Fruit fly (Drosophila melanogaster) whole organism, embryonic: ENCODE measurements around the gene ClpP.

Experiments
- CG1024 ChIP-seq: fragments of 200-800 bp; sonication (Bioruptor generic); IDR thresholded peaks from 2 replicates; pipeline ENCODE4 v1.3.6; 2022; ENCODE audit warnings: missing biosample characterization, missing genetic modification characterization
- CG12104 ChIP-seq: fragments of 200-800 bp; sonication (Bioruptor generic); optimal IDR thresholded peaks from 3 replicates; lab custom pipeline; 2016; ENCODE audit warnings: missing biosample characterization, missing genetic modification characterization
- CG1233 ChIP-seq: fragments of 200-800 bp; sonication (Bioruptor generic); optimal IDR thresholded peaks from 4 replicates; lab custom pipeline; 2018; ENCODE audit warnings: missing biosample characterization, mild to moderate bottlenecking, missing genetic modification characterization
- CG12391 ChIP-seq: fragments of 200-800 bp; sonication (Bioruptor generic); optimal IDR thresholded peaks from 3 replicates; lab custom pipeline; 2018; ENCODE audit warnings: missing biosample characterization, mild to moderate bottlenecking, missing genetic modification characterization, moderate library complexity
- CG13287 ChIP-seq: fragments of 200-800 bp; sonication (Bioruptor generic); IDR thresholded peaks from 2 replicates; pipeline ENCODE4 v1.3.6; 2022; ENCODE audit warnings: missing biosample characterization, missing genetic modification characterization; ENCODE audit not compliant: partially characterized antibody
- CG15514 ChIP-seq: fragments of 200-800 bp; sonication (Bioruptor generic); optimal IDR thresholded peaks from 3 replicates; lab custom pipeline; 2017; ENCODE audit warnings: missing biosample characterization, missing genetic modification characterization, mild to moderate bottlenecking, moderate library complexity, missing genetic modification reagents
- CG2116 ChIP-seq: fragments of 200-800 bp; sonication (Bioruptor generic); optimal IDR thresholded peaks from 3 replicates; lab custom pipeline; 2018; ENCODE audit warnings: missing biosample characterization, mild to moderate bottlenecking, missing genetic modification characterization
- CG34376 ChIP-seq: fragments of 200-800 bp; sonication (Bioruptor generic); optimal IDR thresholded peaks from 2 replicates; lab custom pipeline; 2018; ENCODE audit warnings: missing biosample characterization, mild to moderate bottlenecking, missing genetic modification characterization
- CG34422 ChIP-seq: fragments of 200-800 bp; sonication (Bioruptor generic); IDR thresholded peaks from 3 replicates; pipeline ENCODE4 v1.3.6; 2022; ENCODE audit warnings: missing biosample characterization, missing genetic modification characterization
- CG4730 ChIP-seq: fragments of 200-800 bp; sonication (Bioruptor generic); IDR thresholded peaks from 2 replicates; pipeline ENCODE4 v1.3.6; 2022; ENCODE audit warnings: missing biosample characterization, missing genetic modification characterization
- CG4854 ChIP-seq: fragments of 200-800 bp; sonication (Bioruptor generic); optimal IDR thresholded peaks from 2 replicates; lab custom pipeline; 2016; ENCODE audit warnings: missing biosample characterization, missing genetic modification characterization, inconsistent platforms
- CG6813 ChIP-seq: fragments of 200-800 bp; sonication (Bioruptor generic); optimal IDR thresholded peaks from 2 replicates; lab custom pipeline; 2017; ENCODE audit warnings: missing biosample characterization, missing genetic modification characterization, mild to moderate bottlenecking, moderate library complexity, missing genetic modification reagents
- CG8290 ChIP-seq, 3 experiments: fragments of 200-800 bp; sonication (Bioruptor generic); optimal IDR thresholded peaks; 2 replicates each; lab custom pipeline; 2016 to 2019; ENCODE audit warnings: missing biosample characterization in 3 of 3, missing genetic modification characterization in 3 of 3, mild to moderate bottlenecking in 2 of 3, moderate library complexity in 1 of 3
- CG8765 ChIP-seq: fragments of 200-800 bp; sonication (Bioruptor generic); IDR thresholded peaks from 2 replicates; pipeline ENCODE4 v1.3.6; 2022; ENCODE audit warnings: missing biosample characterization, missing genetic modification characterization
- CTCF ChIP-seq: fragments of 200-800 bp; sonication (Bioruptor generic); optimal IDR thresholded peaks from 2 replicates; lab custom pipeline; 2017; ENCODE audit warnings: missing biosample characterization, mild to moderate bottlenecking, missing genetic modification characterization, moderate library complexity
- Camta ChIP-seq: fragments of 200-800 bp; sonication (Bioruptor generic); optimal IDR thresholded peaks from 2 replicates; lab custom pipeline; 2016; ENCODE audit warnings: missing biosample characterization, missing genetic modification characterization
- ERR ChIP-seq: fragments of 200-800 bp; sonication (Bioruptor generic); optimal IDR thresholded peaks from 2 replicates; lab custom pipeline; 2016; ENCODE audit warnings: missing biosample characterization, missing genetic modification characterization
- Elba2 ChIP-seq: fragments of 200-800 bp; sonication (Bioruptor generic); optimal IDR thresholded peaks from 3 replicates; lab custom pipeline; 2016; ENCODE audit warnings: missing biosample characterization, missing genetic modification characterization
- H2.0 ChIP-seq: fragments of 200-800 bp; sonication (Bioruptor generic); IDR thresholded peaks from 2 replicates; pipeline ENCODE4 v1.3.6; 2022; ENCODE audit warnings: missing biosample characterization, missing genetic modification characterization
- MBD-R2 ChIP-seq: fragments of 200-800 bp; sonication (Bioruptor generic); IDR thresholded peaks from 2 replicates; pipeline ENCODE4 v1.3.6; 2022; ENCODE audit warnings: missing biosample characterization, missing genetic modification characterization
- MESR4 ChIP-seq: fragments of 200-800 bp; sonication (Bioruptor generic); optimal IDR thresholded peaks from 2 replicates; lab custom pipeline; 2018; ENCODE audit warnings: missing biosample characterization, mild to moderate bottlenecking, missing genetic modification characterization, moderate library complexity
- NK7.1 ChIP-seq: fragments of 200-800 bp; sonication (Bioruptor generic); optimal IDR thresholded peaks from 3 replicates; lab custom pipeline; 2016; ENCODE audit warnings: missing biosample characterization, missing genetic modification characterization
- Nf-YA ChIP-seq: fragments of 200-800 bp; sonication (Bioruptor generic); IDR thresholded peaks from 2 replicates; pipeline ENCODE4 v1.3.6; 2022; ENCODE audit warnings: missing biosample characterization, missing genetic modification characterization
- NfI ChIP-seq: fragments of 200-800 bp; sonication (Bioruptor generic); optimal IDR thresholded peaks from 3 replicates; lab custom pipeline; 2018; ENCODE audit warnings: missing biosample characterization, mild to moderate bottlenecking, missing genetic modification characterization, moderate library complexity
- Sry-β ChIP-seq: fragments of 200-800 bp; sonication (Bioruptor generic); optimal IDR thresholded peaks from 2 replicates; lab custom pipeline; 2018; ENCODE audit warnings: missing biosample characterization, mild to moderate bottlenecking, missing genetic modification characterization, moderate library complexity
- TFAM ChIP-seq: fragments of 200-800 bp; sonication (Bioruptor generic); optimal IDR thresholded peaks from 2 replicates; lab custom pipeline; 2017; ENCODE audit warnings: missing biosample characterization, missing genetic modification characterization, inconsistent platforms
- Tbp ChIP-seq: fragments of >200 bp; optimal IDR thresholded peaks from 2 replicates; lab custom pipeline; 2018; ENCODE audit warnings: missing biosample characterization, missing genetic modification characterization
- Usf ChIP-seq: fragments of 200-800 bp; sonication (Bioruptor generic); optimal IDR thresholded peaks from 2 replicates; lab custom pipeline; 2017; ENCODE audit warnings: missing genotype, missing biosample characterization, missing genetic modification characterization
- ara ChIP-seq: fragments of 200-800 bp; sonication (Bioruptor generic); IDR thresholded peaks from 2 replicates; pipeline ENCODE4 v1.3.6; 2022; ENCODE audit warnings: missing biosample characterization, missing genetic modification characterization
- az2 ChIP-seq: fragments of 200-800 bp; sonication (Bioruptor generic); optimal IDR thresholded peaks from 3 replicates; lab custom pipeline; 2016; ENCODE audit warnings: missing biosample characterization, missing genetic modification characterization
- dysf ChIP-seq: fragments of 200-800 bp; sonication (Bioruptor generic); IDR thresholded peaks from 3 replicates; pipeline ENCODE4 v1.3.6; 2022; ENCODE audit warnings: missing biosample characterization, missing genetic modification characterization
- eve ChIP-seq, 2 experiments: fragments of >200 bp; optimal IDR thresholded peaks; 2 replicates each; lab custom pipeline; 2017; ENCODE audit warnings: missing biosample characterization in 2 of 2, missing genetic modification characterization in 2 of 2
- exex ChIP-seq: fragments of 200-800 bp; sonication (Bioruptor generic); optimal IDR thresholded peaks from 4 replicates; lab custom pipeline; 2018; ENCODE audit warnings: missing biosample characterization, mild to moderate bottlenecking, missing genetic modification characterization, moderate library complexity
- fd3F ChIP-seq: fragments of 200-800 bp; sonication (Bioruptor generic); optimal IDR thresholded peaks from 2 replicates; lab custom pipeline; 2018; ENCODE audit warnings: missing biosample characterization, mild to moderate bottlenecking, missing genetic modification characterization, moderate library complexity
- fu2 ChIP-seq: fragments of 200-800 bp; sonication (Bioruptor generic); optimal IDR thresholded peaks from 2 replicates; lab custom pipeline; 2016; ENCODE audit warnings: missing biosample characterization, missing genetic modification characterization
- insv ChIP-seq, 2 experiments: fragments of 200-800 bp; sonication (Bioruptor generic); optimal IDR thresholded peaks; 3 replicates each; lab custom pipeline; 2016 to 2018; ENCODE audit warnings: missing biosample characterization in 2 of 2, missing genetic modification characterization in 2 of 2
- kah ChIP-seq: fragments of 200-800 bp; sonication (Bioruptor generic); optimal IDR thresholded peaks from 2 replicates; lab custom pipeline; 2018; ENCODE audit warnings: missing biosample characterization, mild to moderate bottlenecking, missing genetic modification characterization
- kni ChIP-seq: fragments of 200-800 bp; sonication (Bioruptor generic); optimal IDR thresholded peaks from 3 replicates; lab custom pipeline; 2017; ENCODE audit warnings: mild to moderate bottlenecking, missing biosample characterization, missing genetic modification reagents, missing genetic modification characterization
- nau ChIP-seq: fragments of 200-800 bp; sonication (Bioruptor generic); optimal IDR thresholded peaks from 3 replicates; lab custom pipeline; 2017; ENCODE audit warnings: missing biosample characterization, mild to moderate bottlenecking, missing genetic modification characterization, missing genetic modification reagents
- nom ChIP-seq: fragments of 200-800 bp; sonication (Bioruptor generic); optimal IDR thresholded peaks from 2 replicates; lab custom pipeline; 2017; ENCODE audit warnings: missing biosample characterization, missing genetic modification characterization, mild to moderate bottlenecking, moderate library complexity, missing genetic modification reagents
- pb ChIP-seq: fragments of 200-800 bp; sonication (Bioruptor generic); optimal IDR thresholded peaks from 3 replicates; lab custom pipeline; 2016; ENCODE audit warnings: missing biosample characterization, missing genetic modification characterization
- pnt ChIP-seq: fragments of 200-800 bp; sonication (Bioruptor generic); optimal IDR thresholded peaks from 3 replicates; lab custom pipeline; 2016; ENCODE audit warnings: missing biosample characterization, missing genetic modification characterization
- row ChIP-seq: fragments of 200-800 bp; sonication (Bioruptor generic); IDR thresholded peaks from 3 replicates; pipeline ENCODE4 v1.3.6; 2022; ENCODE audit warnings: missing biosample characterization, missing genetic modification characterization
- sd ChIP-seq: fragments of 200-800 bp; sonication (Bioruptor generic); optimal IDR thresholded peaks from 3 replicates; lab custom pipeline; 2018; ENCODE audit warnings: missing biosample characterization, mild to moderate bottlenecking, missing genetic modification characterization, moderate library complexity
- sima ChIP-seq: fragments of 200-800 bp; sonication (Bioruptor generic); optimal IDR thresholded peaks from 2 replicates; lab custom pipeline; 2016; ENCODE audit warnings: missing biosample characterization, missing genetic modification characterization
- sna ChIP-seq: fragments of 200-800 bp; sonication (Bioruptor generic); IDR thresholded peaks from 2 replicates; pipeline ENCODE4 v1.3.6; 2022; ENCODE audit warnings: missing biosample characterization, missing genetic modification characterization; ENCODE audit not compliant: partially characterized antibody
- stwl ChIP-seq: fragments of 200-800 bp; sonication (Bioruptor generic); optimal IDR thresholded peaks from 3 replicates; lab custom pipeline; 2018; ENCODE audit warnings: missing biosample characterization, mild to moderate bottlenecking, missing genetic modification characterization, moderate library complexity
- ttk ChIP-seq: fragments of 200-800 bp; sonication (Bioruptor generic); IDR thresholded peaks from 2 replicates; pipeline ENCODE4 v2.1.2; 2022; ENCODE audit warnings: missing biosample characterization, missing genetic modification characterization

The ClpP gene

dm6 chr2L:10393467-10393866 lies 36.9 kb downstream of the ClpP start (continued):
- TF ChIP-seq CG1024 (GFP tag; lab: Robert Waterston, UW), result no peak
- TF ChIP-seq sima (GFP tag; lab: Kevin White, UChicago), result no peak
- TF ChIP-seq CG13287 (GFP tag; lab: Robert Waterston, UW), result no peak; the same call in 1 of the 2 replicates
- no peak for TF ChIP-seq Nf-YA (GFP tag; lab: Robert Waterston, UW)
- no peak for TF ChIP-seq ttk
- TF ChIP-seq CTCF, result peak; percentile 4
- TF ChIP-seq CG6813 (GFP tag; lab: Kevin White, UChicago), result no peak
- TF ChIP-seq TFAM (GFP tag; lab: Kevin White, UChicago), result no peak
- TF ChIP-seq pnt (GFP tag; lab: Kevin White, UChicago), result no peak
- peak; percentile 96 for TF ChIP-seq exex (tag; lab: Kevin White, UChicago)
- no peak for TF ChIP-seq Usf (GFP tag; lab: Kevin White, UChicago)
- no peak for TF ChIP-seq fu2 (GFP tag; lab: Kevin White, UChicago)
- no peak for TF ChIP-seq CG4730 (GFP tag; lab: Robert Waterston, UW)
- no peak for TF ChIP-seq NfI
- TF ChIP-seq CG8765, result no peak
- TF ChIP-seq CG2116 (GFP tag; lab: Kevin White, UChicago), result no peak
- no peak for TF ChIP-seq H2.0 (GFP tag; lab: Robert Waterston, UW)
- no peak for TF ChIP-seq kah (GFP tag; lab: Kevin White, UChicago)
- no peak for TF ChIP-seq CG12104 (GFP tag; lab: Kevin White, UChicago)
- TF ChIP-seq Sry-β (GFP tag; lab: Kevin White, UChicago), result no peak
- TF ChIP-seq kni, result no peak
- peak; percentile 50 for TF ChIP-seq CG34376 (GFP tag; lab: Kevin White, UChicago)
- TF ChIP-seq ara, result no peak
- no peak for TF ChIP-seq CG4854 (GFP tag; lab: Kevin White, UChicago)
- peak; percentile 85 for TF ChIP-seq sd
- no peak for TF ChIP-seq fd3F (GFP tag; lab: Kevin White, UChicago)
- no peak for TF ChIP-seq NK7.1 (GFP tag; lab: Kevin White, UChicago)
- TF ChIP-seq nau, result no peak
- no peak for TF ChIP-seq dysf (GFP tag; lab: Robert Waterston, UW)

dm6 chr2L:10395035-10395434 lies 38.4 kb downstream of the ClpP start:
- no peak for TF ChIP-seq row
- TF ChIP-seq eve (GFP tag; optimal IDR thresholded peaks at IDR 0.05; lab: Kevin White, UChicago), result peak in 1 of 2 experiments; percentile 13
- no peak for TF ChIP-seq sna
- TF ChIP-seq CG8290 (GFP tag; optimal IDR thresholded peaks at IDR 0.05; lab: Kevin White, UChicago), result no peak
- no peak for TF ChIP-seq CG8290 (tag; optimal IDR thresholded peaks at IDR 0.05; lab: Kevin White, UChicago)
- TF ChIP-seq Camta (GFP tag; lab: Kevin White, UChicago), result no peak
- TF ChIP-seq, all 482 proteins: peak for 1

dm6 chr2L:10395642-10396487 lies 39.3 kb downstream of the ClpP start, which contains the start of gene Mdh1:
Gene Mdh1, minus strand, starts transcription at chr2L:10396332.
- TF ChIP-seq az2 (GFP tag; lab: Kevin White, UChicago) (peak; percentile 8), CG15514 (GFP tag; lab: Kevin White, UChicago) (peak; percentile 72), Elba2 (peak; percentile 92), fd3F (GFP tag; lab: Kevin White, UChicago) (no peak), Tbp (no peak), stwl (peak; percentile 11), MBD-R2 (GFP tag; lab: Robert Waterston, UW) (no peak), CG1233 (no peak), ERR (GFP tag; lab: Kevin White, UChicago) (peak; percentile 91), nom (peak; percentile 52), MESR4 (peak; percentile 70), CG12391 (tag; lab: Kevin White, UChicago) (peak; percentile 40), pb (GFP tag; lab: Kevin White, UChicago) (no peak), insv (GFP tag; optimal IDR thresholded peaks at IDR 0.05; lab: Kevin White, UChicago) (peak in 1 of 2 experiments; percentile 43), CG34422 (GFP tag; lab: Robert Waterston, UW) (peak; percentile 53; the same call in 1 of the 3 replicates), eve (GFP tag; optimal IDR thresholded peaks at IDR 0.05; lab: Kevin White, UChicago) (peak in 1 of 2 experiments; percentile 67)
